Worm (Caenorhabditis elegans) whole organism, late embryonic: ENCODE results near the gene cyp-14A1.

ENCODE experiments used
- F13H6.1 ChIP-seq: sonication (generic microtip); optimal IDR thresholded peaks from 2 replicates; lab custom pipeline; 2016; ENCODE audit warnings: missing genetic modification characterization, missing compliant biosample characterization
- ahr-1 ChIP-seq: sonication (generic microtip); optimal IDR thresholded peaks from 2 replicates; lab custom pipeline; 2016; ENCODE audit warnings: missing genetic modification characterization, missing compliant biosample characterization
- ama-1 ChIP-seq: fragments of 150-350 bp; optimal IDR thresholded peaks from 2 replicates; lab custom pipeline; 2014
- ceh-30 ChIP-seq: fragments of 150-350 bp; optimal IDR thresholded peaks from 2 replicates; lab custom pipeline; 2014; ENCODE audit warnings: missing biosample characterization, missing genetic modification characterization
- ceh-9 ChIP-seq: sonication (generic microtip); optimal IDR thresholded peaks from 2 replicates; lab custom pipeline; 2016; ENCODE audit warnings: mild to moderate bottlenecking, missing genetic modification characterization, inconsistent platforms, missing compliant biosample characterization
- fkh-10 ChIP-seq: fragments of 150-350 bp; optimal IDR thresholded peaks from 2 replicates; lab custom pipeline; 2014; ENCODE audit warnings: missing biosample characterization, missing genetic modification reagents, missing genetic modification characterization
- fkh-6 ChIP-seq: sonication (generic microtip); optimal IDR thresholded peaks from 2 replicates; lab custom pipeline; 2016; ENCODE audit warnings: missing genetic modification characterization, missing compliant biosample characterization
- lim-6 ChIP-seq: sonication (generic microtip); optimal IDR thresholded peaks from 2 replicates; lab custom pipeline; 2016; ENCODE audit warnings: missing genetic modification characterization, missing compliant biosample characterization
- mec-3 ChIP-seq: sonication (generic microtip); optimal IDR thresholded peaks from 2 replicates; lab custom pipeline; 2016; ENCODE audit warnings: borderline replicate concordance, missing genetic modification characterization, missing compliant biosample characterization
- nfya-1 ChIP-seq: sonication (generic microtip); optimal IDR thresholded peaks from 2 replicates; lab custom pipeline; 2017; ENCODE audit warnings: missing genetic modification characterization, mild to moderate bottlenecking, missing compliant biosample characterization, antibody characterized with exemption, moderate library complexity
- nhr-11 ChIP-seq: fragments of 150-350 bp; optimal IDR thresholded peaks from 2 replicates; lab custom pipeline; 2014; ENCODE audit warnings: missing biosample characterization, missing genetic modification characterization
- pax-1 ChIP-seq: fragments of 150-350 bp; optimal IDR thresholded peaks from 2 replicates; lab custom pipeline; 2014; ENCODE audit warnings: missing biosample characterization, missing genetic modification characterization
- tbx-2 ChIP-seq: sonication (generic microtip); optimal IDR thresholded peaks from 2 replicates; lab custom pipeline; 2016; ENCODE audit warnings: missing genetic modification characterization, missing compliant biosample characterization

- TF ChIP-seq fkh-10 (no peak), ceh-9 (no peak), fkh-6 (tag; lab: Kevin White, UChicago) (peak; percentile 13), nhr-11 (tag; lab: Kevin White, UChicago) (no peak), tbx-2 (peak; percentile 69), F13H6.1 (tag; lab: Kevin White, UChicago) (peak; percentile 9), lim-6 (tag; lab: Kevin White, UChicago) (no peak), nfya-1 (tag; lab: Kevin White, UChicago) (peak; percentile 70), mec-3 (tag; lab: Kevin White, UChicago) (no peak), ceh-30 (tag; lab: Kevin White, UChicago) (no peak), ama-1 (lab: Kevin White, UChicago) (no peak), pax-1 (no peak), ahr-1 (tag; lab: Kevin White, UChicago) (no peak)
Observed at ce11 chrX:13251354-13251843, 15.8 kb downstream of the cyp-14A1 start.
